Fruit fly (Drosophila melanogaster) whole organism, prepupa: ENCODE measurements around the gene wdn.
A peak's percentile ranks its signal among the peaks of the same experiment; 100 is the strongest.

Experiments
- Blimp-1 ChIP-seq: fragments of 200-800 bp; sonication (Bioruptor generic); optimal IDR thresholded peaks from 3 replicates; lab custom pipeline; 2017; ENCODE audit warnings: missing biosample characterization, missing genetic modification characterization, mild to moderate bottlenecking, moderate library complexity, missing genetic modification reagents
- CG10669 ChIP-seq: fragments of 200-800 bp; sonication (Bioruptor generic); optimal IDR thresholded peaks from 3 replicates; lab custom pipeline; 2018; ENCODE audit warnings: missing biosample characterization, mild to moderate bottlenecking, missing genetic modification characterization, moderate library complexity
- CG11762 ChIP-seq: fragments of 200-800 bp; sonication (Bioruptor generic); optimal IDR thresholded peaks from 3 replicates; lab custom pipeline; 2016; ENCODE audit warnings: missing biosample characterization, missing genetic modification characterization; ENCODE audit not compliant: insufficient read depth
- CG15336 ChIP-seq: fragments of 200-800 bp; sonication (Bioruptor generic); IDR thresholded peaks from 2 replicates; pipeline ENCODE4 v1.3.6; 2022; ENCODE audit warnings: missing biosample characterization, missing genetic modification characterization
- CG1621 ChIP-seq: fragments of 200-800 bp; sonication (Bioruptor generic); optimal IDR thresholded peaks from 3 replicates; lab custom pipeline; 2018; ENCODE audit warnings: missing biosample characterization, mild to moderate bottlenecking, missing genetic modification characterization
- CG16779 ChIP-seq: fragments of 200-800 bp; sonication (Bioruptor generic); optimal IDR thresholded peaks from 3 replicates; lab custom pipeline; 2017; ENCODE audit warnings: missing biosample characterization, mild to moderate bottlenecking, missing genetic modification characterization
- CG3032 ChIP-seq: fragments of 200-800 bp; optimal IDR thresholded peaks from 2 replicates; lab custom pipeline; 2019; ENCODE audit warnings: missing biosample characterization, mild to moderate bottlenecking, missing genetic modification characterization, moderate library complexity
- CG31627 ChIP-seq: fragments of 200-800 bp; sonication (Bioruptor generic); optimal IDR thresholded peaks from 3 replicates; lab custom pipeline; 2016; ENCODE audit warnings: missing biosample characterization, missing genetic modification characterization
- CG32006 ChIP-seq: fragments of 200-800 bp; sonication (Bioruptor generic); optimal IDR thresholded peaks from 3 replicates; lab custom pipeline; 2017; ENCODE audit warnings: missing biosample characterization, mild to moderate bottlenecking, missing genetic modification characterization
- CG34406 ChIP-seq: fragments of 200-800 bp; sonication (Bioruptor generic); optimal IDR thresholded peaks from 3 replicates; lab custom pipeline; 2016; ENCODE audit warnings: missing biosample characterization, missing genetic modification characterization
- CG3919 ChIP-seq: fragments of 200-800 bp; sonication (Bioruptor generic); optimal IDR thresholded peaks from 3 replicates; lab custom pipeline; 2016; ENCODE audit warnings: missing biosample characterization, missing genetic modification characterization
- CG4318 ChIP-seq: fragments of 200-800 bp; sonication (Bioruptor generic); optimal IDR thresholded peaks from 3 replicates; lab custom pipeline; 2017; ENCODE audit warnings: missing biosample characterization, mild to moderate bottlenecking, missing genetic modification characterization
- CG6163 ChIP-seq: fragments of 200-800 bp; sonication (Bioruptor generic); IDR thresholded peaks from 3 replicates; pipeline ENCODE4 v1.3.6; 2022; ENCODE audit warnings: missing biosample characterization, missing genetic modification characterization
- CG6276 ChIP-seq: fragments of 200-800 bp; sonication (Bioruptor generic); optimal IDR thresholded peaks from 2 replicates; lab custom pipeline; 2017; ENCODE audit warnings: missing biosample characterization, mild to moderate bottlenecking, missing genetic modification characterization
- CG6792 ChIP-seq: fragments of 200-800 bp; sonication (Bioruptor generic); optimal IDR thresholded peaks from 3 replicates; lab custom pipeline; 2016; ENCODE audit warnings: missing biosample characterization, missing genetic modification characterization
- CG6808 ChIP-seq: fragments of 200-800 bp; sonication (Bioruptor generic); optimal IDR thresholded peaks from 3 replicates; lab custom pipeline; 2017; ENCODE audit warnings: missing biosample characterization, missing genetic modification characterization, mild to moderate bottlenecking, moderate library complexity, missing genetic modification reagents
- CG6854 ChIP-seq: fragments of 200-800 bp; sonication (Bioruptor generic); optimal IDR thresholded peaks from 2 replicates; lab custom pipeline; 2017; ENCODE audit warnings: missing biosample characterization, mild to moderate bottlenecking, missing genetic modification characterization
- CG8119 ChIP-seq: fragments of 200-800 bp; sonication (Bioruptor generic); IDR thresholded peaks from 3 replicates; pipeline ENCODE4 v1.3.6; 2022; ENCODE audit warnings: missing biosample characterization, missing genetic modification characterization
- CG8632 ChIP-seq: fragments of 200-800 bp; sonication (Bioruptor generic); optimal IDR thresholded peaks from 3 replicates; lab custom pipeline; 2016; ENCODE audit warnings: missing biosample characterization, missing genetic modification characterization
- Eip78C ChIP-seq: fragments of 200-800 bp; sonication (Bioruptor generic); peaks from one replicate; lab custom pipeline; 2016; ENCODE audit warnings: missing biosample characterization, missing genetic modification characterization
- Eip93F ChIP-seq: fragments of 200-800 bp; sonication (Bioruptor generic); optimal IDR thresholded peaks from 2 replicates; lab custom pipeline; 2016; ENCODE audit warnings: missing biosample characterization, mild to moderate bottlenecking, missing genetic modification characterization
- Ets96B ChIP-seq: fragments of 200-800 bp; optimal IDR thresholded peaks from 2 replicates; lab custom pipeline; 2019; ENCODE audit warnings: missing biosample characterization, mild to moderate bottlenecking, missing genetic modification characterization, moderate library complexity
- Gug ChIP-seq: fragments of 200-800 bp; sonication (Bioruptor generic); IDR thresholded peaks from 2 replicates; pipeline ENCODE4 v1.3.6; 2022; ENCODE audit warnings: missing biosample characterization, missing genetic modification characterization
- Hr38 ChIP-seq: sonication (Bioruptor generic); optimal IDR thresholded peaks from 2 replicates; lab custom pipeline; 2016; ENCODE audit warnings: missing biosample characterization, missing genetic modification characterization
- Hr4 ChIP-seq: fragments of 200-800 bp; sonication (Bioruptor generic); optimal IDR thresholded peaks from 3 replicates; lab custom pipeline; 2016; ENCODE audit warnings: missing biosample characterization, missing genetic modification characterization
- Met ChIP-seq: fragments of 200-800 bp; sonication (Bioruptor generic); optimal IDR thresholded peaks from 3 replicates; lab custom pipeline; 2016; ENCODE audit warnings: missing biosample characterization, missing genetic modification characterization
- OdsH ChIP-seq: fragments of 200-800 bp; sonication (Bioruptor generic); optimal IDR thresholded peaks from 3 replicates; lab custom pipeline; 2016; ENCODE audit warnings: missing biosample characterization, missing genetic modification characterization
- Sox102F ChIP-seq: fragments of 200-800 bp; sonication (Bioruptor generic); optimal IDR thresholded peaks from 2 replicates; lab custom pipeline; 2016; ENCODE audit warnings: missing biosample characterization, mild to moderate bottlenecking, missing genetic modification characterization
- Sox14 ChIP-seq: fragments of 200-800 bp; sonication (Bioruptor generic); optimal IDR thresholded peaks from 3 replicates; lab custom pipeline; 2016; ENCODE audit warnings: missing biosample characterization, missing genetic modification characterization
- acj6 ChIP-seq: fragments of 200-800 bp; sonication (Bioruptor generic); optimal IDR thresholded peaks from 3 replicates; lab custom pipeline; 2016; ENCODE audit warnings: missing biosample characterization, missing genetic modification characterization
- cyc ChIP-seq: fragments of 200-800 bp; sonication (Bioruptor generic); optimal IDR thresholded peaks from 3 replicates; lab custom pipeline; 2016; ENCODE audit warnings: missing biosample characterization, missing genetic modification characterization
- dac ChIP-seq: fragments of 200-800 bp; sonication (Bioruptor generic); optimal IDR thresholded peaks from 2 replicates; lab custom pipeline; 2017; ENCODE audit warnings: missing biosample characterization, mild to moderate bottlenecking, missing genetic modification characterization
- dsx ChIP-seq: fragments of 200-800 bp; optimal IDR thresholded peaks from 3 replicates; lab custom pipeline; 2019; ENCODE audit warnings: missing biosample characterization, mild to moderate bottlenecking, missing genetic modification characterization, moderate library complexity; ENCODE audit not compliant: poor library complexity, severe bottlenecking
- eg ChIP-seq: fragments of 200-800 bp; sonication (Bioruptor generic); IDR thresholded peaks from 3 replicates; pipeline ENCODE4 v1.3.6; 2022; ENCODE audit warnings: missing biosample characterization, missing genetic modification characterization
- esn ChIP-seq: fragments of 200-800 bp; sonication (Bioruptor generic); optimal IDR thresholded peaks from 2 replicates; lab custom pipeline; 2016; ENCODE audit warnings: missing biosample characterization, mild to moderate bottlenecking, missing genetic modification characterization, moderate library complexity
- fd59A ChIP-seq: fragments of 200-800 bp; sonication (Bioruptor generic); optimal IDR thresholded peaks from 2 replicates; lab custom pipeline; 2017; ENCODE audit warnings: missing biosample characterization, mild to moderate bottlenecking, missing genetic modification characterization, missing genetic modification reagents
- fkh ChIP-seq: fragments of 200-800 bp; sonication (Bioruptor generic); optimal IDR thresholded peaks from 3 replicates; lab custom pipeline; 2017; ENCODE audit warnings: missing biosample characterization, mild to moderate bottlenecking, missing genetic modification characterization, moderate library complexity
- lz ChIP-seq: fragments of 200-800 bp; sonication (Bioruptor generic); optimal IDR thresholded peaks from 3 replicates; lab custom pipeline; 2016; ENCODE audit warnings: missing biosample characterization, missing genetic modification characterization
- net ChIP-seq: fragments of 200-800 bp; sonication (Bioruptor generic); optimal IDR thresholded peaks from 3 replicates; lab custom pipeline; 2016; ENCODE audit warnings: missing biosample characterization, missing genetic modification characterization
- salr ChIP-seq, 2 experiments: fragments of 200-800 bp; sonication (Bioruptor generic); optimal IDR thresholded peaks; 3 replicates each; lab custom pipeline; 2016 to 2018; ENCODE audit warnings: missing biosample characterization in 2 of 2, missing genetic modification characterization in 2 of 2, mild to moderate bottlenecking in 1 of 2
- ss ChIP-seq, 2 experiments: fragments of 200-800 bp; sonication (Bioruptor generic); optimal IDR thresholded peaks; 2 replicates in 1 of 2; 3 replicates in 1 of 2; lab custom pipeline; 2017 to 2018; ENCODE audit warnings: mild to moderate bottlenecking in 2 of 2, missing biosample characterization in 2 of 2, missing genetic modification characterization in 2 of 2, moderate library complexity in 1 of 2
- svp ChIP-seq: fragments of 200-800 bp; sonication (Bioruptor generic); peaks from one replicate; lab custom pipeline; 2016; ENCODE audit warnings: missing biosample characterization, missing genetic modification characterization
- topi ChIP-seq: fragments of 200-800 bp; sonication (Bioruptor generic); optimal IDR thresholded peaks from 3 replicates; lab custom pipeline; 2016; ENCODE audit warnings: missing biosample characterization, missing genetic modification characterization
- vri ChIP-seq: fragments of 200-800 bp; sonication (Bioruptor generic); optimal IDR thresholded peaks from 3 replicates; lab custom pipeline; 2016; ENCODE audit warnings: missing biosample characterization, mild to moderate bottlenecking, missing genetic modification characterization

wdn gene

dm6 chr3R:28810942-28811676 is at the start of gene wdn:
wdn (minus strand) TSS chr3R:28811337.
- TF ChIP-seq CG6854 (GFP tag; lab: Kevin White, UChicago) (no peak), Sox14 (GFP tag; lab: Kevin White, UChicago) (peak; percentile 66), topi (GFP tag; lab: Kevin White, UChicago) (peak; percentile 1), lz (peak; percentile 21), CG31627 (GFP tag; lab: Kevin White, UChicago) (peak; percentile 13)

- TF ChIP-seq cyc (GFP tag; lab: Kevin White, UChicago) (no peak), dsx (GFP tag; lab: Kevin White, UChicago) (peak; percentile 12), fkh (GFP tag; lab: Kevin White, UChicago) (peak; percentile 46)
These were observed 49.4 kb upstream of the wdn start for dm6 chr3R:28860582-28860981.

dm6 chr3R:28859058-28859526 is 48.0 kb upstream of the wdn start, which contains the start of gene Inx3:
Inx3 (minus strand) TSS chr3R:28859497.
- TF ChIP-seq dsx (GFP tag; lab: Kevin White, UChicago), result peak; percentile 81
- no peak for TF ChIP-seq CG32006 (GFP tag; lab: Kevin White, UChicago)
- TF ChIP-seq eg, result peak; percentile 66; the same call in 1 of the 3 replicates
- TF ChIP-seq topi (GFP tag; lab: Kevin White, UChicago), result no peak
- peak; percentile 60; the same call in 2 of the 3 replicates for TF ChIP-seq CG6163
- TF ChIP-seq esn (GFP tag; lab: Kevin White, UChicago), result peak; percentile 23
- TF ChIP-seq CG4318 (GFP tag; lab: Kevin White, UChicago), result no peak
- no peak for TF ChIP-seq OdsH (GFP tag; lab: Kevin White, UChicago)
- no peak for TF ChIP-seq Ets96B (tag; lab: Kevin White, UChicago)
- no peak for TF ChIP-seq CG6792
- peak; percentile 28; the same call in 1 of the 3 replicates for TF ChIP-seq CG8119 (GFP tag; lab: Robert Waterston, UW)
- TF ChIP-seq Gug (GFP tag; lab: Robert Waterston, UW), result no peak
- TF ChIP-seq CG10669 (GFP tag; lab: Kevin White, UChicago), result no peak
- TF ChIP-seq CG3032 (tag; lab: Kevin White, UChicago), result peak; percentile 15
- TF ChIP-seq CG15336 (GFP tag; lab: Robert Waterston, UW), result peak; percentile 44; the same call in 1 of the 2 replicates
- TF ChIP-seq CG6808 (GFP tag; lab: Kevin White, UChicago), result peak; percentile 97
- TF ChIP-seq Met, result peak; percentile 29
- no peak for TF ChIP-seq Sox14 (GFP tag; lab: Kevin White, UChicago)
- TF ChIP-seq CG6276 (GFP tag; lab: Kevin White, UChicago), result no peak
- no peak for TF ChIP-seq CG34406 (GFP tag; lab: Kevin White, UChicago)
- no peak for TF ChIP-seq CG8632 (GFP tag; lab: Kevin White, UChicago)
- TF ChIP-seq ss (GFP tag; optimal IDR thresholded peaks at IDR 0.05; lab: Kevin White, UChicago), result peak in 1 of 2 experiments; percentile 47
- no peak for TF ChIP-seq Eip93F (GFP tag; lab: Kevin White, UChicago)
- no peak for TF ChIP-seq acj6 (GFP tag; lab: Kevin White, UChicago)
- TF ChIP-seq Hr38 (GFP tag; lab: Kevin White, UChicago), result peak; percentile 0
- no peak for TF ChIP-seq salr (GFP tag; optimal IDR thresholded peaks at IDR 0.05; lab: Kevin White, UChicago)
- TF ChIP-seq CG3919 (GFP tag; lab: Kevin White, UChicago), result peak; percentile 30
- no peak for TF ChIP-seq Hr4 (GFP tag; lab: Kevin White, UChicago)
- no peak for TF ChIP-seq dac (GFP tag; lab: Kevin White, UChicago)
- peak; percentile 80 for TF ChIP-seq svp (GFP tag; lab: Kevin White, UChicago)
- peak; percentile 88 for TF ChIP-seq Eip78C (GFP tag; lab: Kevin White, UChicago)
- no peak for TF ChIP-seq fd59A
- peak; percentile 30 for TF ChIP-seq fkh (GFP tag; lab: Kevin White, UChicago)
- TF ChIP-seq CG6854 (GFP tag; lab: Kevin White, UChicago), result peak; percentile 57
- TF ChIP-seq CG1621 (tag; lab: Kevin White, UChicago), result peak; percentile 74
- peak; percentile 6 for TF ChIP-seq lz
- TF ChIP-seq CG11762 (GFP tag; lab: Kevin White, UChicago), result no peak
- TF ChIP-seq Blimp-1 (GFP tag; lab: Kevin White, UChicago), result no peak
- TF ChIP-seq net (GFP tag; lab: Kevin White, UChicago), result peak; percentile 15
- no peak for TF ChIP-seq vri (GFP tag; lab: Kevin White, UChicago)
- peak; percentile 40 for TF ChIP-seq CG16779 (tag; lab: Kevin White, UChicago)
- peak; percentile 40 for TF ChIP-seq Sox102F (GFP tag; lab: Kevin White, UChicago)
